Worm (Caenorhabditis elegans): ENCODE results near the gene clec-5.

- no peak for TF ChIP-seq zag-1 (tag; optimal IDR thresholded peaks at IDR 0.05)
- TF ChIP-seq unc-62 (GFP tag; optimal IDR thresholded peaks at IDR 0.05) = no peak
- TF ChIP-seq unc-55 (GFP tag; optimal IDR thresholded peaks at IDR 0.05) = no peak
- TF ChIP-seq unc-39 (tag; optimal IDR thresholded peaks at IDR 0.05) = no peak
- no peak for TF ChIP-seq elt-1 (tag; optimal IDR thresholded peaks at IDR 0.05)
- TF ChIP-seq nhr-25 (tag; optimal IDR thresholded peaks at IDR 0.05) = no peak
- no peak for TF ChIP-seq snpc-4 (tag; optimal IDR thresholded peaks at IDR 0.05)
- TF ChIP-seq nhr-11 (tag; optimal IDR thresholded peaks at IDR 0.05) = no peak
- no peak for TF ChIP-seq R02D3.7 (tag; optimal IDR thresholded peaks at IDR 0.05)
- TF ChIP-seq alr-1 (tag; optimal IDR thresholded peaks at IDR 0.05) = no peak
- no peak for TF ChIP-seq nhr-129 (tag; optimal IDR thresholded peaks at IDR 0.05)
- TF ChIP-seq crh-2 (tag; optimal IDR thresholded peaks at IDR 0.05) = no peak
- no peak for TF ChIP-seq skn-1 (tag; optimal IDR thresholded peaks at IDR 0.05)
- TF ChIP-seq mbf-1 (tag; optimal IDR thresholded peaks at IDR 0.05) = no peak
Observed at ce11 chrIII:4874671-4875070, 8.7 kb downstream of the clec-5 start, which contains the start of gene C35D10.12.
